Worm (Caenorhabditis elegans) whole organism, young adult: ENCODE data around the gene nprt-1.

ENCODE experiments used
- F37B4.10 ChIP-seq: fragments of 200-800 bp; sonication (Bioruptor generic); IDR thresholded peaks from 2 replicates; pipeline ENCODE4 v1.3.6; 2022; ENCODE audit warnings: missing genetic modification characterization, missing compliant biosample characterization
- F52B5.7 ChIP-seq: sonication (generic microtip); optimal IDR thresholded peaks from 2 replicates; lab custom pipeline; 2016; ENCODE audit warnings: mild to moderate bottlenecking, missing genetic modification characterization, missing compliant biosample characterization
- Y53G8AR.9 ChIP-seq: fragments of 200-800 bp; sonication (Bioruptor generic); conservative IDR thresholded peaks from 2 replicates; pipeline ENCODE4 v1.3.6; 2022; ENCODE audit warnings: missing genetic modification reagents, missing genetic modification characterization, missing compliant biosample characterization
- nhr-80 ChIP-seq: sonication (generic microtip); optimal IDR thresholded peaks from 2 replicates; lab custom pipeline; 2016; ENCODE audit warnings: missing genetic modification characterization, missing compliant biosample characterization

DNA sequence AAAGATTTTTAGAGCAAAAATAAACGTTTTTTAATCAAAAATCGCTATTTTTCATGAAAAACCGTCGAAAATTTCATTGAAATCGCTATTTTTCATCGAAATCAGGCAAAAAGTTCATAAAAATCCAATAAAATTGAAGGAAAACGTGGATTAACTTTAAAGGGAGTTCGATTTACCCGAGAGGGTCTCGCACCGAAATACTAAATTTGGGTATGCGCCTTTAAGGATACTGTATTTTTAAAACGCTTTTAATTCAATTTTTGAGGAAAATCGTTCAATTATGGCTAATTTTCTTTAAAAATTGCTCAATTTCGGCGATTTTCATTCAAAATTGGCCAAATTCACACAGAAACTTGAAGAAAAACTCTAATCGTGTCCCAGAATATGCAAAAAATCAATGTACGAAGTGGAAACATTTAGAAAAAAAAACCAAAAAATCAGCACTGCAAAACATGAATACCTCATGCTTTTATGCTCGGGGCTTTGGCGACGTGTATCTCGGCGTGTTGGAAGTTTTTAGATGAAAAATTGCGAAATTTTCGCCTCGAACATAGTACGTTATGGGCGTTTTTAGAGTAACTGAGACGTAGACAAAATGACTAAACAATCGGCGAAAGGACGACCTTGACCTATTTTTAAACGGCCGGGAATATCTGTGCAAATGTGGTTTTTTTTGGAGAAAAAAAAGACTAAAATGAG lies 2.7 kb upstream of the nprt-1 start:
- TF ChIP-seq F37B4.10 (no peak), Y53G8AR.9 (GFP tag; lab: Robert Waterston, UW) (no peak), nhr-80 (tag; lab: Kevin White, UChicago) (no peak), F52B5.7 (tag; lab: Kevin White, UChicago) (no peak)
